Worm (Caenorhabditis elegans) whole organism, young adult: ENCODE data around the gene C04C11.25.
A peak's percentile ranks its signal among the peaks of the same experiment; 100 is the strongest.

Source experiments
- B0019.2 ChIP-seq: fragments of 200-800 bp; sonication (Bioruptor generic); conservative IDR thresholded peaks from 2 replicates; pipeline ENCODE4 v1.3.6; 2022; ENCODE audit warnings: missing genetic modification reagents, missing genetic modification characterization, missing compliant biosample characterization
- F22D6.2 ChIP-seq: sonication (generic microtip); optimal IDR thresholded peaks from 2 replicates; lab custom pipeline; 2016; ENCODE audit warnings: mild to moderate bottlenecking, missing genetic modification characterization, missing compliant biosample characterization
- K12H6.12 ChIP-seq: fragments of 200-800 bp; sonication (Bioruptor generic); optimal IDR thresholded peaks from 2 replicates; lab custom pipeline; 2018; ENCODE audit warnings: mild to moderate bottlenecking, missing genetic modification characterization, missing compliant biosample characterization
- T07F8.4 ChIP-seq: sonication (generic microtip); optimal IDR thresholded peaks from 2 replicates; lab custom pipeline; 2016; ENCODE audit warnings: mild to moderate bottlenecking, missing genetic modification characterization, moderate library complexity, missing compliant biosample characterization
- Y53G8AR.9 ChIP-seq: fragments of 200-800 bp; sonication (Bioruptor generic); conservative IDR thresholded peaks from 2 replicates; pipeline ENCODE4 v1.3.6; 2022; ENCODE audit warnings: missing genetic modification reagents, missing genetic modification characterization, missing compliant biosample characterization
- ZK185.1 ChIP-seq: sonication (generic microtip); optimal IDR thresholded peaks from 2 replicates; lab custom pipeline; 2016; ENCODE audit warnings: mild to moderate bottlenecking, missing genetic modification characterization, missing compliant biosample characterization; ENCODE audit not compliant: poor library complexity, severe bottlenecking
- akir-1 ChIP-seq: fragments of 200-800 bp; sonication (Bioruptor generic); optimal IDR thresholded peaks from 2 replicates; lab custom pipeline; 2018; ENCODE audit warnings: mild to moderate bottlenecking, missing genetic modification characterization, moderate library complexity, missing compliant biosample characterization
- aptf-2 ChIP-seq: fragments of 200-800 bp; sonication (Bioruptor generic); conservative IDR thresholded peaks from 2 replicates; pipeline ENCODE4 v1.3.6; 2022; ENCODE audit warnings: missing genetic modification reagents, missing genetic modification characterization, missing compliant biosample characterization
- atf-7 ChIP-seq: sonication (generic microtip); optimal IDR thresholded peaks from 2 replicates; lab custom pipeline; 2017; ENCODE audit warnings: mild to moderate bottlenecking, missing genetic modification characterization, missing compliant biosample characterization
- athp-1 ChIP-seq: sonication (generic microtip); optimal IDR thresholded peaks from 2 replicates; lab custom pipeline; 2017; ENCODE audit warnings: mild to moderate bottlenecking, missing genetic modification characterization, missing compliant biosample characterization
- bed-1 ChIP-seq: fragments of 200-800 bp; sonication (Bioruptor generic); IDR thresholded peaks from 2 replicates; pipeline ENCODE4 v1.3.6; 2022; ENCODE audit warnings: missing genetic modification reagents, missing genetic modification characterization, missing compliant biosample characterization
- ccch-3 ChIP-seq: fragments of 200-800 bp; sonication (Bioruptor generic); optimal IDR thresholded peaks from 2 replicates; lab custom pipeline; 2018; ENCODE audit warnings: mild to moderate bottlenecking, missing genetic modification characterization, missing compliant biosample characterization
- cebp-1 ChIP-seq, 2 experiments: fragments of 200-800 bp in 1 of 2; sonication (Bioruptor generic) in 1 of 2; sonication (generic microtip) in 1 of 2; IDR thresholded peaks in 1 of 2; optimal IDR thresholded peaks in 1 of 2; 2 replicates each; pipeline versions ENCODE4 v1.3.6 to Lab custom; 2017 to 2022; ENCODE audit warnings: missing compliant biosample characterization in 2 of 2, missing genetic modification characterization in 2 of 2, mild to moderate bottlenecking in 1 of 2, missing genetic modification reagents in 1 of 2, moderate library complexity in 1 of 2
- ceh-27 ChIP-seq: fragments of 200-800 bp; sonication (Bioruptor generic); optimal IDR thresholded peaks from 2 replicates; lab custom pipeline; 2018; ENCODE audit warnings: mild to moderate bottlenecking, missing genetic modification characterization, moderate library complexity, missing compliant biosample characterization
- ceh-40 ChIP-seq: fragments of 200-800 bp; sonication (Bioruptor generic); IDR thresholded peaks from 2 replicates; pipeline ENCODE4 v1.3.6; 2022; ENCODE audit warnings: missing genetic modification characterization, missing compliant biosample characterization
- chd-7 ChIP-seq: sonication (generic microtip); optimal IDR thresholded peaks from 2 replicates; lab custom pipeline; 2016; ENCODE audit warnings: mild to moderate bottlenecking, missing genetic modification characterization, moderate library complexity, missing compliant biosample characterization
- hmg-20 ChIP-seq: fragments of 200-800 bp; sonication (Bioruptor generic); IDR thresholded peaks from 2 replicates; pipeline ENCODE4 v1.3.6; 2022; ENCODE audit warnings: missing genetic modification reagents, missing genetic modification characterization, missing compliant biosample characterization
- lag-1 ChIP-seq: fragments of 200-800 bp; sonication (Bioruptor generic); IDR thresholded peaks from 2 replicates; pipeline ENCODE4 v1.3.6; 2022; ENCODE audit warnings: missing genetic modification reagents, missing genetic modification characterization, missing compliant biosample characterization
- madf-3 ChIP-seq: fragments of 200-800 bp; sonication (Bioruptor generic); IDR thresholded peaks from 2 replicates; pipeline ENCODE4 v1.3.6; 2022; ENCODE audit warnings: missing genetic modification reagents, missing genetic modification characterization, missing compliant biosample characterization
- madf-8 ChIP-seq: fragments of 200-800 bp; sonication (Bioruptor generic); conservative IDR thresholded peaks from 2 replicates; pipeline ENCODE4 v1.3.6; 2022; ENCODE audit warnings: missing genetic modification reagents, missing genetic modification characterization, missing compliant biosample characterization
- mcd-1 ChIP-seq: fragments of 200-800 bp; sonication (Bioruptor generic); IDR thresholded peaks from 2 replicates; pipeline ENCODE4 v1.3.6; 2022; ENCODE audit warnings: missing genetic modification reagents, missing genetic modification characterization, missing compliant biosample characterization
- mel-28 ChIP-seq: sonication (generic microtip); optimal IDR thresholded peaks from 2 replicates; lab custom pipeline; 2016; ENCODE audit warnings: borderline replicate concordance, mild to moderate bottlenecking, missing genetic modification characterization, missing compliant biosample characterization
- mes-4 ChIP-seq: sonication (generic microtip); optimal IDR thresholded peaks from 2 replicates; lab custom pipeline; 2016; ENCODE audit warnings: missing genotype, missing genetic modification characterization, missing compliant biosample characterization
- mxl-1 ChIP-seq: sonication (generic microtip); optimal IDR thresholded peaks from 2 replicates; lab custom pipeline; 2016; ENCODE audit warnings: missing genetic modification characterization, missing compliant biosample characterization
- nfyb-1 ChIP-seq: fragments of 200-800 bp; sonication (Bioruptor generic); IDR thresholded peaks from 2 replicates; pipeline ENCODE4 v1.3.6; 2022; ENCODE audit warnings: missing genetic modification reagents, missing genetic modification characterization, missing compliant biosample characterization
- nhr-27 ChIP-seq: fragments of 200-800 bp; sonication (Bioruptor generic); optimal IDR thresholded peaks from 2 replicates; lab custom pipeline; 2018; ENCODE audit warnings: mild to moderate bottlenecking, missing genetic modification characterization, moderate library complexity, missing compliant biosample characterization
- pbrm-1 ChIP-seq: fragments of 200-800 bp; sonication (Bioruptor generic); IDR thresholded peaks from 2 replicates; pipeline ENCODE4 v1.3.6; 2022; ENCODE audit warnings: missing genetic modification reagents, missing genetic modification characterization, missing compliant biosample characterization
- repo-1 ChIP-seq: sonication (generic microtip); optimal IDR thresholded peaks from 2 replicates; lab custom pipeline; 2017; ENCODE audit warnings: mild to moderate bottlenecking, missing genetic modification characterization, missing compliant biosample characterization
- sdz-38 ChIP-seq: sonication (generic microtip); optimal IDR thresholded peaks from 2 replicates; lab custom pipeline; 2016; ENCODE audit warnings: missing genotype, missing genetic modification characterization, missing compliant biosample characterization
- snpc-1.1 ChIP-seq: sonication (generic microtip); optimal IDR thresholded peaks from 2 replicates; lab custom pipeline; 2017; ENCODE audit warnings: missing genetic modification characterization, mild to moderate bottlenecking, missing compliant biosample characterization, antibody characterized with exemption, moderate library complexity, missing genotype, missing genetic modification reagents; ENCODE audit not compliant: insufficient read depth
- somi-1 ChIP-seq: fragments of 200-800 bp; sonication (Bioruptor generic); optimal IDR thresholded peaks from 2 replicates; lab custom pipeline; 2018; ENCODE audit warnings: mild to moderate bottlenecking, missing genetic modification characterization, missing compliant biosample characterization
- tlf-1 ChIP-seq: fragments of 200-800 bp; sonication (Bioruptor generic); optimal IDR thresholded peaks from 2 replicates; lab custom pipeline; 2018; ENCODE audit warnings: mild to moderate bottlenecking, missing genetic modification characterization, missing compliant biosample characterization
- unc-62 ChIP-seq: fragments of 150-350 bp; optimal IDR thresholded peaks from 2 replicates; lab custom pipeline; 2014; ENCODE audit warnings: missing biosample characterization, missing genetic modification reagents, missing genetic modification characterization
- zfh-2 ChIP-seq: fragments of 200-800 bp; sonication (Bioruptor generic); conservative IDR thresholded peaks from 2 replicates; pipeline ENCODE4 v1.3.6; 2022; ENCODE audit warnings: missing genetic modification reagents, missing genetic modification characterization, missing compliant biosample characterization
- zim-3 ChIP-seq: sonication (generic microtip); optimal IDR thresholded peaks from 2 replicates; lab custom pipeline; 2017; ENCODE audit warnings: mild to moderate bottlenecking, missing genetic modification characterization, moderate library complexity, missing compliant biosample characterization
- ztf-18 ChIP-seq: sonication (generic microtip); optimal IDR thresholded peaks from 2 replicates; lab custom pipeline; 2016; ENCODE audit warnings: missing genotype, mild to moderate bottlenecking, missing genetic modification characterization, missing compliant biosample characterization
- ztf-22 ChIP-seq: fragments of 200-800 bp; sonication (Bioruptor generic); optimal IDR thresholded peaks from 2 replicates; lab custom pipeline; 2018; ENCODE audit warnings: mild to moderate bottlenecking, missing genetic modification characterization, moderate library complexity, missing compliant biosample characterization
- ztf-25 ChIP-seq: fragments of 200-800 bp; sonication (Bioruptor generic); IDR thresholded peaks from 2 replicates; pipeline ENCODE4 v1.3.6; 2022; ENCODE audit warnings: missing genetic modification reagents, missing genetic modification characterization, missing compliant biosample characterization
- ztf-28 ChIP-seq: fragments of 200-800 bp; sonication (Bioruptor generic); IDR thresholded peaks from 2 replicates; pipeline ENCODE4 v1.3.6; 2022; ENCODE audit warnings: missing genetic modification reagents, missing genetic modification characterization, missing compliant biosample characterization
- ztf-6 ChIP-seq: fragments of 200-800 bp; sonication (Bioruptor generic); IDR thresholded peaks from 2 replicates; pipeline ENCODE4 v1.3.6; 2022; ENCODE audit warnings: missing genetic modification reagents, missing genetic modification characterization, missing compliant biosample characterization

Gene C04C11.25

DNA sequence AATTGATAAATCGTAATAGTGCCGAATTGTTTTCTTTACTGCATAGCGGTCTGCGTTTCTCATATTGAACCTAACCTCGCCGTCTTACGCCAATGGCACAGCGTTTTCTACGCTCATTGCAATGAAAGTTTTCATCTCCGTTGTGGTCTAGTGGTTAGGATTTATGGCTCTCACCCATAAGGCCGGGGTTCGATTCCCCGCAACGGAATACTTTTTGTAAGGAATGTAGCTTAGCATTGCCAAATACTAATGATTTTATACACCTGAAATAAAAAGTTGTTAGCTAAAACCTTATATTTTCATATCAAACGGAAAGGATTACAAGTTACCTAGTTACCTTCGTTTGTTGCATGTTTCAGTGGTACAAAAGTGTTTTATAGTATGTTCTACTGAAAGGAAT lies 542 bp upstream of the C04C11.25 start (continued):
- peak; percentile 63; the same call in 1 of the 2 replicates for TF ChIP-seq Y53G8AR.9 (GFP tag; lab: Robert Waterston, UW)
- TF ChIP-seq ZK185.1 (tag; lab: Kevin White, UChicago): peak; percentile 74
- TF ChIP-seq ztf-18: peak; percentile 54
- TF ChIP-seq ztf-6 (GFP tag; lab: Robert Waterston, UW): peak; percentile 15; the same call in 1 of the 2 replicates
- peak; percentile 77 for TF ChIP-seq mes-4 (tag; lab: Kevin White, UChicago)
- peak; percentile 83; the same call in 1 of the 2 replicates for TF ChIP-seq ztf-25 (GFP tag; lab: Robert Waterston, UW)
- 0 out of 2 replicates have a peak, but pooled peaks have one; percentile 23 for TF ChIP-seq B0019.2 (GFP tag; lab: Robert Waterston, UW)
- no peak for TF ChIP-seq ztf-22 (GFP tag; lab: Kevin White, UChicago)
- 0 out of 2 replicates have a peak, but pooled peaks have one; percentile 75 for TF ChIP-seq ceh-40 (GFP tag; lab: Robert Waterston, UW)
- TF ChIP-seq madf-3 (GFP tag; lab: Robert Waterston, UW): 0 out of 2 replicates have a peak, but pooled peaks have one; percentile 18
- TF ChIP-seq hmg-20: peak; percentile 68; the same call in 1 of the 2 replicates
- TF ChIP-seq ccch-3 (GFP tag; lab: Kevin White, UChicago): no peak
- no peak for TF ChIP-seq unc-62 (GFP tag; lab: Kevin White, UChicago)
- TF ChIP-seq nfyb-1 (GFP tag; lab: Robert Waterston, UW): peak; percentile 84
- peak; percentile 75 for TF ChIP-seq atf-7 (tag; lab: Kevin White, UChicago)
- no peak for TF ChIP-seq nhr-27 (tag; lab: Kevin White, UChicago)
- no peak for TF ChIP-seq sdz-38 (tag; lab: Kevin White, UChicago)
- peak; percentile 79 for TF ChIP-seq pbrm-1 (GFP tag; lab: Robert Waterston, UW)
- peak; percentile 57 for TF ChIP-seq athp-1 (tag; lab: Kevin White, UChicago)
- TF ChIP-seq zim-3 (tag; lab: Kevin White, UChicago): peak; percentile 32
- peak; percentile 62; the same call in 1 of the 2 replicates for TF ChIP-seq mcd-1 (GFP tag; lab: Robert Waterston, UW)
- TF ChIP-seq madf-8 (GFP tag; lab: Robert Waterston, UW): no peak
- TF ChIP-seq repo-1: peak; percentile 7
- TF ChIP-seq somi-1 (GFP tag; lab: Kevin White, UChicago): peak; percentile 77
- peak; percentile 52 for TF ChIP-seq snpc-1.1 (tag; lab: Kevin White, UChicago)
- 0 out of 2 replicates have a peak, but pooled peaks have one; percentile 73 for TF ChIP-seq lag-1 (GFP tag; lab: Robert Waterston, UW)
- peak; percentile 38; the same call in 1 of the 2 replicates for TF ChIP-seq ztf-28
- TF ChIP-seq chd-7 (tag; lab: Kevin White, UChicago): peak; percentile 87
- peak; percentile 79 for TF ChIP-seq mxl-1 (tag; lab: Kevin White, UChicago)
- peak; percentile 44; the same call in 1 of the 2 replicates for TF ChIP-seq cebp-1 (GFP tag; IDR thresholded peaks at IDR 0.05; lab: Robert Waterston, UW)
- peak; percentile 77 for TF ChIP-seq cebp-1 (tag; optimal IDR thresholded peaks at IDR 0.05; lab: Kevin White, UChicago)
- TF ChIP-seq zfh-2 (GFP tag; lab: Robert Waterston, UW): no peak
- TF ChIP-seq tlf-1 (GFP tag; lab: Kevin White, UChicago): peak; percentile 56
- TF ChIP-seq T07F8.4 (tag; lab: Kevin White, UChicago): peak; percentile 76
- TF ChIP-seq aptf-2 (GFP tag; lab: Robert Waterston, UW): no peak

DNA sequence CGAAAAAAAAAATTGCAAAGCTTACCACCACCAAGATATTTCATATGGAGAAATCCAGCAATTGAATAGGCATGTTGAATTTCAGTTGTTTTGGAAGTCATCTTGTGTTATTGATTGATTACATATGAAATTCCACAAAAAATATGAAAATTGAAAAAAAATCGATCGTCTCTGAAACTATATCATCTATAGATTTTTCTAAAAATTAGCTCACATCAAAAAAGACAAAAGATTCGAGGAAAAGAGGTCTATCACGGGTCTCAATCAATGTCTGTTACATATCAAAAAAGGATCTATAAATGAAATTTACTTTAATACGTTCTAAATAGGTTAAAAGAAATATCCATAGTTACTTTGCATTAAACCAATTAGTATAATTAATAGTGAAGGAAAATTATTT lies 2.8 kb downstream of the C04C11.25 start, which contains the start of gene tbc-19:
TSS of gene tbc-19 (minus strand) at position 101 of the 400 bp plus-strand sequence.
- TF ChIP-seq K12H6.12 (tag; lab: Kevin White, UChicago) (no peak), mel-28 (tag; lab: Kevin White, UChicago) (no peak), ceh-27 (GFP tag; lab: Kevin White, UChicago) (no peak), akir-1 (GFP tag; lab: Kevin White, UChicago) (no peak), lag-1 (GFP tag; lab: Robert Waterston, UW) (no peak), F22D6.2 (tag; lab: Kevin White, UChicago) (no peak), bed-1 (no peak)
